Worm (Caenorhabditis elegans): ENCODE measurements around the gene T05C12.8.
A peak's percentile ranks its signal among the peaks of the same experiment; 100 is the strongest.

DNA sequence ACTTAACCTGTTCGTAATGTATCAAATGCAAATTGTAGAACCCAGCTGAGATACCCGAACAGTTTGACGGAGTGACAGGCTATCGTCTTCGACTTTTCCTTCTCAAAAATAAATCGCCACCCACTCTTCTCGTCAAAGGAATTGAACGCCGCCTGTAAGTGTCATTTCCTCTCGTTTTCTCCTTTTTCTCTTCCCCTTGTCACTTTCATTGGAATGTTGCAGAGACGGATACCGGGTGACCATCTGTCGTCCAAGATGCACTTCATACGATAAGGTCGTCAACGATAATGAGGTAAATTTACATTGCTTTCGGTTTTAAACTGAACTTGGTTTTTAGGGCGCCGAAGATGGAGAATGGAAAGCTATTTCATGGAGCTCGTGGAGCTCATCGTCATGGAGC, 9.4 kb upstream of the T05C12.8 start:
- TF ChIP-seq nhr-237 (tag; optimal IDR thresholded peaks at IDR 0.05) (no peak), ztf-11 (tag; optimal IDR thresholded peaks at IDR 0.05) (no peak), snpc-4 (tag; optimal IDR thresholded peaks at IDR 0.05) (no peak), nhr-76 (tag; optimal IDR thresholded peaks at IDR 0.05) (no peak), nhr-28 (tag; optimal IDR thresholded peaks at IDR 0.05) (no peak), sem-2 (GFP tag; optimal IDR thresholded peaks at IDR 0.05) (no peak), ceh-43 (GFP tag; optimal IDR thresholded peaks at IDR 0.05) (no peak), blmp-1 (tag; optimal IDR thresholded peaks at IDR 0.05) (peak; percentile 74), zip-8 (tag; optimal IDR thresholded peaks at IDR 0.05) (no peak), unc-39 (tag; optimal IDR thresholded peaks at IDR 0.05) (no peak), unc-62 (GFP tag; optimal IDR thresholded peaks at IDR 0.05) (peak; percentile 43), ham-2 (GFP tag; optimal IDR thresholded peaks at IDR 0.05) (no peak)

Measured in whole organism, mixed stage, embryonic.